Worm (Caenorhabditis elegans): Measurements from ENCODE around the gene C49H3.3.

The C49H3.3 gene

DNA sequence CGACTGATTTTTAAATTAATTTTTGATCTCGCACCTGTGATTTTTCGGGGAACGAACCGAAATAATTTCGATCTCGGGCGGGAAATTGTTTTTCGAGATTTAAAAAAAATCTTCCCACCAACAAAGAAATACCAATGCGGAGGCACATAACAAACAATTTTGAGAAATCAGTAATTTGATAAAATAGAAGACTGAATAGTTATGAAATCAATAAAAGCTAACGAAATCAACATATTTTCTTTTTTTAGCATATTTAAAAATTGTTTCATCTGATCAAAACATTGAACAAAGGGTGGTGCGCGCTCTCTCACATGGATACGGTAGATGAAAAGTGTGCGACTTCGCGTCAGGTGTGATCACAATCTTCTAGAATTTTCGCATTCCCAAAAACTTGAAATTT is 33.9 kb downstream of the C49H3.3 start (continued):
- TF ChIP-seq nhr-80 (tag; optimal IDR thresholded peaks at IDR 0.05) (no peak), ceh-40 (GFP tag; IDR thresholded peaks at IDR 0.05) (no peak), hmg-1.2 (GFP tag; IDR thresholded peaks at IDR 0.05) (peak; percentile 24; the same call in 1 of the 2 replicates), atf-7 (tag; optimal IDR thresholded peaks at IDR 0.05) (no peak), B0261.1 (tag; optimal IDR thresholded peaks at IDR 0.05) (no peak), Y53G8AR.9 (GFP tag; conservative IDR thresholded peaks at IDR 0.05) (no peak), C06A6.2 (GFP tag; conservative IDR thresholded peaks at IDR 0.05) (no peak), F52B5.7 (tag; optimal IDR thresholded peaks at IDR 0.05) (no peak), dpff-1 (tag; optimal IDR thresholded peaks at IDR 0.05) (no peak), aptf-3 (GFP tag; IDR thresholded peaks at IDR 0.05) (no peak), F10E7.11 (tag; optimal IDR thresholded peaks at IDR 0.05) (no peak), attf-6 (GFP tag; IDR thresholded peaks at IDR 0.05) (no peak), snpc-1.3 (tag; optimal IDR thresholded peaks at IDR 0.05; ENCODE audit: insufficient read depth) (peak; percentile 83), egl-44 (GFP tag; IDR thresholded peaks at IDR 0.05) (no peak), hrde-1 (tag; optimal IDR thresholded peaks at IDR 0.05; ENCODE audit: borderline replicate concordance) (peak; percentile 32), zfh-2 (GFP tag; conservative IDR thresholded peaks at IDR 0.05) (no peak), snpc-4 (GFP tag; optimal IDR thresholded peaks at IDR 0.05) (peak; percentile 4), snpc-4 (tag; optimal IDR thresholded peaks at IDR 0.05) (peak in 2 of 4 experiments; percentile 44 to 49), pha-4 (tag; optimal IDR thresholded peaks at IDR 0.05) (no peak), madf-8 (GFP tag; conservative IDR thresholded peaks at IDR 0.05) (peak; percentile 76), snpc-1.1 (tag; optimal IDR thresholded peaks at IDR 0.05; ENCODE audit: insufficient read depth) (no peak), hlh-12 (tag; optimal IDR thresholded peaks at IDR 0.05) (no peak), F33H1.4 (GFP tag; IDR thresholded peaks at IDR 0.05) (peak; percentile 66), Y53F4B.3 (GFP tag; IDR thresholded peaks at IDR 0.05) (no peak), lin-35 (GFP tag; optimal IDR thresholded peaks at IDR 0.05) (no peak), ztf-6 (GFP tag; IDR thresholded peaks at IDR 0.05) (no peak), gei-17 (GFP tag; optimal IDR thresholded peaks at IDR 0.05) (no peak), chd-7 (tag; optimal IDR thresholded peaks at IDR 0.05) (no peak), F23B12.7 (tag; optimal IDR thresholded peaks at IDR 0.05; ENCODE audit: insufficient read depth) (no peak), fkh-3 (tag; optimal IDR thresholded peaks at IDR 0.05) (no peak), pbrm-1 (GFP tag; IDR thresholded peaks at IDR 0.05) (0 out of 2 replicates have a peak, but pooled peaks have one; percentile 51)

DNA sequence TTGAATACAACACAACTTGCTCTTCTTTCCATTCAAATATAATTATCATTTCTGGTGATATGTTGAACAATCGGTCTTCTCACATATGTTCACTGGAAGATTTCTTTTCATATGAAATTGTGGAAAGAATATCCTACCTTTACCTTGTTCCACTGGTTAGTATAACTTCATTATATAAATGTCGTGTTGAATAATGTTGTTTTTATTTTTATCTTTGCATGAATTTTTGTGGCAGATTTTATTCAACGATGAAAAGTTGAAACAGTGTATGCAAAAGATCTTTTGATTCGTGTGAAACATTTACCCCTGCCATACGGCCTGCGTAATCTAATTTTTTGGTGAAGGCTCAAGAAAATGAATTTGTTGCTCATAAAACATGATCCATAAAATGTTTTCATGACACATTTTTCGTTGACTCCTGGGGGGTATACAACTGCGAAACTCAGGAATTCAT is 37.8 kb downstream of the C49H3.3 start:
- TF ChIP-seq F37B4.10 (GFP tag; IDR thresholded peaks at IDR 0.05) (no peak), ceh-40 (GFP tag; IDR thresholded peaks at IDR 0.05) (0 out of 2 replicates have a peak, but pooled peaks have one; percentile 33), K11D2.4 (GFP tag; IDR thresholded peaks at IDR 0.05) (no peak), F39B2.1 (GFP tag; IDR thresholded peaks at IDR 0.05) (peak; percentile 76), Y79H2A.3 (GFP tag; conservative IDR thresholded peaks at IDR 0.05) (no peak), C17E4.6 (GFP tag; IDR thresholded peaks at IDR 0.05) (no peak; the same call in 1 of the 2 replicates), rcor-1 (GFP tag; IDR thresholded peaks at IDR 0.05) (0 out of 2 replicates have a peak, but pooled peaks have one; percentile 11), egrh-3 (GFP tag; IDR thresholded peaks at IDR 0.05) (no peak), hmg-1.2 (GFP tag; IDR thresholded peaks at IDR 0.05) (no peak; the same call in 1 of the 2 replicates), F57C9.4 (tag; optimal IDR thresholded peaks at IDR 0.05) (peak; percentile 78), T26A5.8 (tag; optimal IDR thresholded peaks at IDR 0.05) (peak; percentile 72), egl-18 (GFP tag; IDR thresholded peaks at IDR 0.05) (no peak), xnd-1 (tag; optimal IDR thresholded peaks at IDR 0.05) (peak; percentile 53), C06A6.2 (GFP tag; conservative IDR thresholded peaks at IDR 0.05) (no peak), bed-1 (GFP tag; IDR thresholded peaks at IDR 0.05) (no peak), B0035.1 (tag; optimal IDR thresholded peaks at IDR 0.05) (no peak), lin-35 (GFP tag; optimal IDR thresholded peaks at IDR 0.05) (peak in 1 of 3 experiments; percentile 16), let-526 (GFP tag; IDR thresholded peaks at IDR 0.05) (no peak), pbrm-1 (GFP tag; IDR thresholded peaks at IDR 0.05) (peak; percentile 24; the same call in 1 of the 2 replicates), F22D6.2 (tag; optimal IDR thresholded peaks at IDR 0.05) (no peak), madf-3 (GFP tag; IDR thresholded peaks at IDR 0.05) (0 out of 2 replicates have a peak, but pooled peaks have one; percentile 29), ztf-26 (tag; optimal IDR thresholded peaks at IDR 0.05) (no peak), somi-1 (GFP tag; optimal IDR thresholded peaks at IDR 0.05) (no peak)

All from whole organism, young adult.